Fruit fly (Drosophila melanogaster): ENCODE measurements around the gene CG33985.
A peak's percentile ranks its signal among the peaks of the same experiment; 100 is the strongest.

CG33985 gene

DNA sequence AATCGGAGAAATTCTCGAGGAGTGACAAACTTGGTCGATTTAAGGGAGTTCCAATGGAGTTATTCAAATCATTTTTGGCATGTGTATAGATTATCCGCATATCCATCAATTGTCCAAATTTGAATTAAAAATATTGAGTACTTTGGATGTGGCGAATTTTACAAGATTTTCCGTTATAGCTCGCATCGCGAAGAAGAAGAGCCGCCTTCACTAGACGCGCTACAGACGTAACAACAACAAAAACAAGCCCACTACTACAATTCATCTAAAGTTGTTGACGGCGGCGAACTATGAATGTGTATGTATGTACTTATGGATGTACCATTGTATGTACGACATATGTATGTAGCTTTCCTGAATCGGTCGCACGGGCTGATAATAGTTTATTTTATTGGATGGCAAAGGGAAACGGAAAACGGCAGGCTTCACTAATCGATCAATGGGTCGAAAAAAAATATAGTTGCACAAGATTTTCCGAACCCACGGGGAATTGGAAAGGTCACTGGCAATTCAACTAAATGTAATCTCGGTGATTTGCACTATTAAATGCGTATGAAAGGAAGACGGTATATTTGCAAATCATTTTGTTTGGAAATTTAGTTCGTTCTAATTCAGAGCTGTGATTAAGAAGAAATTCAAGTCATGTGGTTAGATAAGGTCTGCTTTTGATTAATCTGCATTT lies 11.7 kb downstream of the CG33985 start:
- TF ChIP-seq Crg-1 (GFP tag; optimal IDR thresholded peaks at IDR 0.05) (no peak), CG12768 (GFP tag; optimal IDR thresholded peaks at IDR 0.05) (no peak), CG14711 (tag; optimal IDR thresholded peaks at IDR 0.05) (no peak), cnc (optimal IDR thresholded peaks at IDR 0.05) (peak in 1 of 2 experiments; percentile 59), CG11617 (GFP tag; optimal IDR thresholded peaks at IDR 0.05) (no peak), CG33017 (tag; optimal IDR thresholded peaks at IDR 0.05) (no peak), Mnt (GFP tag; optimal IDR thresholded peaks at IDR 0.05) (peak; percentile 82), Hr96 (GFP tag; optimal IDR thresholded peaks at IDR 0.05) (no peak), kay (GFP tag; ENCODE audit: borderline replicate concordance) (peak; percentile 91), CG7101 (tag; optimal IDR thresholded peaks at IDR 0.05) (no peak), Clk (GFP tag; optimal IDR thresholded peaks at IDR 0.05) (no peak), cic (GFP tag; optimal IDR thresholded peaks at IDR 0.05) (peak; percentile 99), pad (GFP tag; optimal IDR thresholded peaks at IDR 0.05) (no peak), toe (GFP tag; optimal IDR thresholded peaks at IDR 0.05) (no peak), CG7045 (GFP tag; optimal IDR thresholded peaks at IDR 0.05) (no peak), tj (GFP tag; optimal IDR thresholded peaks at IDR 0.05) (peak; percentile 26), CG1620 (GFP tag; optimal IDR thresholded peaks at IDR 0.05) (no peak), bab1 (GFP tag; optimal IDR thresholded peaks at IDR 0.05) (no peak), ovo (GFP tag; optimal IDR thresholded peaks at IDR 0.05) (no peak), CG5204 (GFP tag; optimal IDR thresholded peaks at IDR 0.05) (no peak)

DNA sequence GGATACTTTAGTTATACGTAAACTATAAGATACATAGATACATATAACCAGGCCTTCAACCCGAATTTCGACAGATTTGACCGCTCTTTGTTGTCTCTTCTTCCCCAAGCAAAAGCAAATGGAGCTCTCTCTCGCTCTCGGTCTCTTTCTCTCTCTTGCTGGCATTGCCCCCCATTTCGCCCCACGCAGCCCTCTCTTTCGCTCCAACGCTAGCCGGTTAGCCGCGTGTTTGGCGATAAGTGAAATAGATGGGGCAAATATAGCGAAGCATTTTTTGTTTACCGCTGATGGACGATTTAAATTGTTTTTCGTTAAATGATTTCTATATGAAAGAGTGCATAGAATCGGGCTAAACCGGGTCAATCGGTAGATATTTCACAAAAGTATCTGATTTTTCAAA lies 12.2 kb downstream of the CG33985 start:
- TF ChIP-seq Mnt (GFP tag; optimal IDR thresholded peaks at IDR 0.05) (peak; percentile 98), tj (GFP tag; optimal IDR thresholded peaks at IDR 0.05) (peak; percentile 58), CG1620 (GFP tag; optimal IDR thresholded peaks at IDR 0.05) (no peak)

DNA sequence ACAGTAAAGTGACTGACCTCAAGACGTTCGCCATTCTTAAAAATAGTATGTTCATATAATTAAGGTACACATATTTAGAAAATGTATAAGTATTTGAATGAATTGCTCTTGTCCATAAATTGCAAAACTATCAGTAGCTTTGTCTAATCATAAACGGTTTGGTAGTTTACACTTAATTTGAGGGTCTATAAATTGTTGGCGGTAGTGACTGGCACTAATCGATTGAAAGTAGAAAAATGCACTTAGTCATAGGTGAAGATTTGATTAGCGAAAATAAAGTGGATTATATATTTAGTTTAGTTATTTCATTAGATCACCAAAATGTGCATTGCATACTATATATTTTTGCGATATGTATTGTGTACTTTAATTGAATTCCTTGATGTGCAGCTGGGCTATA lies 12.9 kb downstream of the CG33985 start:
- peak; percentile 66 for TF ChIP-seq kay (GFP tag; ENCODE audit: borderline replicate concordance)
- TF ChIP-seq cnc (optimal IDR thresholded peaks at IDR 0.05) = peak in 1 of 2 experiments; percentile 63
- no peak for TF ChIP-seq CG1620 (GFP tag; optimal IDR thresholded peaks at IDR 0.05)

DNA sequence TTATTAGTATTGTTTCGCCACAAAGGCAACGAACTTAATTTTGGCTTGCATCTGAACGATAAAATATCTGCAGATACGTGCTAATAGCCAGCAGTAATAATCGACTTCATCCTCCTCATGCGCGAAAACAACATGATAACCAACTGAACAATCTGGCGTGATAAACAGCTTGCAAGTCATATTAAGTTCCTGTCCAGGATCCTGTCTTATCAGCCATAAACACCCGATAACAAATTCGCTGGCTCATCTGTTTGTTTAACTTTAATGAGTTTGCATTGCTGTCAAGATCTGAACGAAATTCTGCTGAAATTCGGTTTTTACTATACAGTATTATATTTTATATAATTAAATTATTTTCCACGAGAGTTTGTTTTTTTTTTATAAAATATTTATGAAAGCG lies 13.3 kb downstream of the CG33985 start:
- TF ChIP-seq CG14711 (tag; optimal IDR thresholded peaks at IDR 0.05) = no peak
- no peak for TF ChIP-seq Clk (GFP tag; optimal IDR thresholded peaks at IDR 0.05)
- TF ChIP-seq cic (GFP tag; optimal IDR thresholded peaks at IDR 0.05) = no peak
- TF ChIP-seq tj (GFP tag; optimal IDR thresholded peaks at IDR 0.05) = peak; percentile 78
- no peak for TF ChIP-seq CG11617 (GFP tag; optimal IDR thresholded peaks at IDR 0.05)
- no peak for TF ChIP-seq CG12768 (GFP tag; optimal IDR thresholded peaks at IDR 0.05)
- TF ChIP-seq CG5204 (GFP tag; optimal IDR thresholded peaks at IDR 0.05) = no peak
- TF ChIP-seq CG7045 (GFP tag; optimal IDR thresholded peaks at IDR 0.05) = no peak
- TF ChIP-seq CG7101 (tag; optimal IDR thresholded peaks at IDR 0.05) = no peak
- TF ChIP-seq toe (GFP tag; optimal IDR thresholded peaks at IDR 0.05) = no peak
- no peak for TF ChIP-seq CG33017 (tag; optimal IDR thresholded peaks at IDR 0.05)
- no peak for TF ChIP-seq Crg-1 (GFP tag; optimal IDR thresholded peaks at IDR 0.05)
- peak in 1 of 2 experiments; percentile 64 for TF ChIP-seq cnc (optimal IDR thresholded peaks at IDR 0.05)
- TF ChIP-seq CG1620 (GFP tag; optimal IDR thresholded peaks at IDR 0.05) = no peak
- TF ChIP-seq ovo (GFP tag; optimal IDR thresholded peaks at IDR 0.05) = no peak

DNA sequence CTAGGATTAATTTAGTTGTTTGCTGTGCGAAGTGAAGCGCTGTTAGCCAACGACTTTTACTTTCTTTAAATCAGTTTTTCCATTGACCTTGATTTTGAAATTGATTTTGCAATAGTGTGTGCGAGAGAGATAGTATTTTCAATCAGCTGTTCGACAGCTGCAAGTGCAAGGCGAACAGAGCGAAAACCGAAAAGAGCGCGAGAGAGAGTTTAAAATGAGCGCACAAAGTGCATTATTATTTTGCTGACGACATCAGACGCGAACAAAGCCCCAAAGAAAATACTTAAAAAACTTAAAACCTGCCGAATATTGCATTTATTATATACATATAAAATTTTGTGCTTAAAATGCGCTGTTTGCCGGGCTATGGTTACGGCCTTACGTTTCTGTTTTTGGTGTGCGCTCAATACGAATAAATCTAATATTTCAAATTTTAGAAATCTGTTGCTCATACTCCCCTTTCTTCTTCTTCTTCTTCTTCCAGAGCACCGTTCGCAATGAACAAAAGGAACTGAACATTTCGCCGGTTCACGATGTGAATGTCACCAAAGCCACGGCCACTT lies 14.8 kb downstream of the CG33985 start:
- TF ChIP-seq ovo (GFP tag; optimal IDR thresholded peaks at IDR 0.05) (no peak), cnc (optimal IDR thresholded peaks at IDR 0.05) (no peak), kay (GFP tag; ENCODE audit: borderline replicate concordance) (peak; percentile 98), CG12768 (GFP tag; optimal IDR thresholded peaks at IDR 0.05) (peak; percentile 42), Clk (GFP tag; optimal IDR thresholded peaks at IDR 0.05) (no peak), toe (GFP tag; optimal IDR thresholded peaks at IDR 0.05) (no peak), CG1620 (GFP tag; optimal IDR thresholded peaks at IDR 0.05) (no peak), CG7101 (tag; optimal IDR thresholded peaks at IDR 0.05) (no peak), Crg-1 (GFP tag; optimal IDR thresholded peaks at IDR 0.05) (no peak), CG14711 (tag; optimal IDR thresholded peaks at IDR 0.05) (no peak), bab1 (GFP tag; optimal IDR thresholded peaks at IDR 0.05) (peak; percentile 37), CG7045 (GFP tag; optimal IDR thresholded peaks at IDR 0.05) (no peak), cic (GFP tag; optimal IDR thresholded peaks at IDR 0.05) (peak; percentile 65), CG5204 (GFP tag; optimal IDR thresholded peaks at IDR 0.05) (no peak), tj (GFP tag; optimal IDR thresholded peaks at IDR 0.05) (peak; percentile 98), Hr96 (GFP tag; optimal IDR thresholded peaks at IDR 0.05) (no peak), pad (GFP tag; optimal IDR thresholded peaks at IDR 0.05) (peak; percentile 41), CG11617 (GFP tag; optimal IDR thresholded peaks at IDR 0.05) (peak; percentile 55), CG33017 (tag; optimal IDR thresholded peaks at IDR 0.05) (peak; percentile 57), Mnt (GFP tag; optimal IDR thresholded peaks at IDR 0.05) (peak; percentile 44)

DNA sequence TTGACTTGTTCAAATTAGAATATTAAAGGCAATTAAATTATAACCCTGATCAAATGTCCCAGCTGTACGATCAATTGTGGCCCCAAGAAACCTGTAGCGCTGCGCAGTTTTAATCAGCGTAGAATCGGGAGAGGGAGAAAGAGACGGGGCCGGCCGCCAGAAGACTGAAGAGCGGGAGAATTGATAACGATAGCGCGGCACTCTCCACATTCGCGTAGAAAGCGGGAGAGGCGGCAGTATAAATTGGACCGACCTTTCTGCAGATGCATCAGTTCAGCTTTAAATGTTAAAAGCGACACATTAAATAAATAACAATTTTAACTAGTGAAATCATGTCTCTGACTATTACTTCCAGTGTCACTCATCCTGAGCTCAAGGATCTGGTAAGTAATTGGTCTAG lies 15.8 kb downstream of the CG33985 start, which contains the start of gene MsrA:
MsrA (plus strand) TSS at position 266 of the 400 bp plus-strand sequence.
- no peak for TF ChIP-seq CG5204 (GFP tag; optimal IDR thresholded peaks at IDR 0.05)
- TF ChIP-seq cnc (optimal IDR thresholded peaks at IDR 0.05) = no peak
- peak; percentile 2 for TF ChIP-seq Hr96 (GFP tag; optimal IDR thresholded peaks at IDR 0.05)
- TF ChIP-seq ovo (GFP tag; optimal IDR thresholded peaks at IDR 0.05) = no peak
- no peak for TF ChIP-seq CG7045 (GFP tag; optimal IDR thresholded peaks at IDR 0.05)
- peak; percentile 20 for TF ChIP-seq CG7101 (tag; optimal IDR thresholded peaks at IDR 0.05)
- no peak for TF ChIP-seq CG14711 (tag; optimal IDR thresholded peaks at IDR 0.05)
- TF ChIP-seq toe (GFP tag; optimal IDR thresholded peaks at IDR 0.05) = no peak
- no peak for TF ChIP-seq CG1620 (GFP tag; optimal IDR thresholded peaks at IDR 0.05)
- TF ChIP-seq CG12768 (GFP tag; optimal IDR thresholded peaks at IDR 0.05) = no peak
- no peak for TF ChIP-seq pad (GFP tag; optimal IDR thresholded peaks at IDR 0.05)
- TF ChIP-seq kay (GFP tag; ENCODE audit: borderline replicate concordance) = peak; percentile 31
- TF ChIP-seq cic (GFP tag; optimal IDR thresholded peaks at IDR 0.05) = peak; percentile 49
- no peak for TF ChIP-seq Clk (GFP tag; optimal IDR thresholded peaks at IDR 0.05)
- no peak for TF ChIP-seq CG11617 (GFP tag; optimal IDR thresholded peaks at IDR 0.05)
- TF ChIP-seq CG33017 (tag; optimal IDR thresholded peaks at IDR 0.05) = peak; percentile 12
- peak; percentile 80 for TF ChIP-seq tj (GFP tag; optimal IDR thresholded peaks at IDR 0.05)
- TF ChIP-seq Crg-1 (GFP tag; optimal IDR thresholded peaks at IDR 0.05) = no peak
- TF ChIP-seq bab1 (GFP tag; optimal IDR thresholded peaks at IDR 0.05) = peak; percentile 36
- peak; percentile 51 for TF ChIP-seq Mnt (GFP tag; optimal IDR thresholded peaks at IDR 0.05)

Measured in whole organism, adult.